Worm (Caenorhabditis elegans) whole organism, L1 larva: ENCODE data around the gene F47G3.4.

Experiments used
- C34B4.2 ChIP-seq: sonication (generic microtip); optimal IDR thresholded peaks from 2 replicates; lab custom pipeline; 2017; ENCODE audit warnings: mild to moderate bottlenecking, missing genetic modification characterization, missing compliant biosample characterization
- ceh-90 ChIP-seq: sonication (generic microtip); optimal IDR thresholded peaks from 2 replicates; lab custom pipeline; 2016; ENCODE audit warnings: missing genetic modification characterization, missing compliant biosample characterization
- ces-1 ChIP-seq: fragments of 150-350 bp; optimal IDR thresholded peaks from 2 replicates; lab custom pipeline; 2014; ENCODE audit warnings: missing biosample characterization, missing genetic modification reagents, missing genetic modification characterization
- lir-3 ChIP-seq: sonication (generic microtip); optimal IDR thresholded peaks from 2 replicates; lab custom pipeline; 2016; ENCODE audit warnings: mild to moderate bottlenecking, missing genetic modification characterization, moderate library complexity, missing compliant biosample characterization; ENCODE audit not compliant: poor library complexity
- mef-2 ChIP-seq: fragments of 150-350 bp; optimal IDR thresholded peaks from 2 replicates; lab custom pipeline; 2014; ENCODE audit warnings: missing biosample characterization, missing genetic modification characterization
- nhr-11 ChIP-seq: fragments of 150-350 bp; optimal IDR thresholded peaks from 2 replicates; lab custom pipeline; 2014; ENCODE audit warnings: missing biosample characterization, missing genetic modification characterization
- nhr-90 ChIP-seq: sonication (generic microtip); optimal IDR thresholded peaks from 2 replicates; lab custom pipeline; 2016; ENCODE audit warnings: mild to moderate bottlenecking, missing genetic modification characterization, missing compliant biosample characterization; ENCODE audit not compliant: poor library complexity
- sup-37 ChIP-seq: fragments of 200-800 bp; sonication (Bioruptor generic); optimal IDR thresholded peaks from 2 replicates; lab custom pipeline; 2018; ENCODE audit warnings: mild to moderate bottlenecking, missing genetic modification characterization, missing compliant biosample characterization
- unc-62 ChIP-seq: fragments of 150-350 bp; optimal IDR thresholded peaks from 2 replicates; lab custom pipeline; 2014; ENCODE audit warnings: missing biosample characterization, missing genetic modification reagents, missing genetic modification characterization
- unc-86 ChIP-seq: sonication (generic microtip); optimal IDR thresholded peaks from 2 replicates; lab custom pipeline; 2016; ENCODE audit warnings: missing genetic modification characterization, missing compliant biosample characterization
- zag-1 ChIP-seq: fragments of 150-350 bp; optimal IDR thresholded peaks from 2 replicates; lab custom pipeline; 2014; ENCODE audit warnings: missing biosample characterization, missing genetic modification characterization
- ztf-11 ChIP-seq, 2 experiments: sonication (generic microtip); optimal IDR thresholded peaks; 2 replicates each; lab custom pipeline; 2016 to 2017; ENCODE audit warnings: missing genetic modification characterization in 2 of 2, missing biosample characterization in 1 of 2, missing compliant biosample characterization in 1 of 2

ce11 chrX:2362872-2363271 lies 18.5 kb upstream of the F47G3.4 start:
- TF ChIP-seq nhr-90 (no peak), ces-1 (GFP tag; lab: Kevin White, UChicago) (no peak), ztf-11 (tag; optimal IDR thresholded peaks at IDR 0.05; lab: Kevin White, UChicago) (no peak), mef-2 (tag; lab: Kevin White, UChicago) (no peak), C34B4.2 (tag; lab: Kevin White, UChicago) (no peak), nhr-11 (tag; lab: Kevin White, UChicago) (no peak), unc-86 (tag; lab: Kevin White, UChicago) (no peak), lir-3 (tag; lab: Kevin White, UChicago) (no peak), ceh-90 (no peak), sup-37 (no peak), zag-1 (no peak), unc-62 (no peak)
